Worm (Caenorhabditis elegans) whole organism, late embryonic: ENCODE results near the gene Y54G2A.38.

Source experiments
- dve-1 ChIP-seq: sonication (generic microtip); optimal IDR thresholded peaks from 2 replicates; lab custom pipeline; 2017; ENCODE audit warnings: antibody characterized with exemption, mild to moderate bottlenecking, missing genetic modification characterization, missing compliant biosample characterization
- fkh-10 ChIP-seq: fragments of 150-350 bp; optimal IDR thresholded peaks from 2 replicates; lab custom pipeline; 2014; ENCODE audit warnings: missing biosample characterization, missing genetic modification reagents, missing genetic modification characterization
- lin-11 ChIP-seq: fragments of 200-800 bp; sonication (Bioruptor generic); optimal IDR thresholded peaks from 2 replicates; lab custom pipeline; 2018; ENCODE audit warnings: mild to moderate bottlenecking, missing genetic modification characterization, missing compliant biosample characterization
- nhr-11 ChIP-seq: fragments of 150-350 bp; optimal IDR thresholded peaks from 2 replicates; lab custom pipeline; 2014; ENCODE audit warnings: missing biosample characterization, missing genetic modification characterization
- pat-9 ChIP-seq: fragments of 200-800 bp; sonication (Bioruptor generic); optimal IDR thresholded peaks from 2 replicates; lab custom pipeline; 2018; ENCODE audit warnings: mild to moderate bottlenecking, missing genetic modification characterization, moderate library complexity, missing compliant biosample characterization
- pax-1 ChIP-seq: fragments of 150-350 bp; optimal IDR thresholded peaks from 2 replicates; lab custom pipeline; 2014; ENCODE audit warnings: missing biosample characterization, missing genetic modification characterization
- pha-4 ChIP-seq: fragments of 150-350 bp; optimal IDR thresholded peaks from 2 replicates; lab custom pipeline; 2018; ENCODE audit warnings: missing biosample characterization, missing genetic modification reagents, missing genetic modification characterization
- rnt-1 ChIP-seq: sonication (generic microtip); optimal IDR thresholded peaks from 2 replicates; lab custom pipeline; 2016; ENCODE audit warnings: missing genetic modification characterization, missing compliant biosample characterization
- syd-9 ChIP-seq: sonication (generic microtip); optimal IDR thresholded peaks from 2 replicates; lab custom pipeline; 2016; ENCODE audit warnings: mild to moderate bottlenecking, missing genetic modification characterization, moderate library complexity, missing compliant biosample characterization
- tbx-2 ChIP-seq: sonication (generic microtip); optimal IDR thresholded peaks from 2 replicates; lab custom pipeline; 2016; ENCODE audit warnings: missing genetic modification characterization, missing compliant biosample characterization
- unc-55 ChIP-seq: sonication (generic microtip); optimal IDR thresholded peaks from 2 replicates; lab custom pipeline; 2017; ENCODE audit warnings: missing biosample characterization, missing genetic modification reagents, missing genetic modification characterization
- unc-86 ChIP-seq: sonication (generic microtip); optimal IDR thresholded peaks from 2 replicates; lab custom pipeline; 2016; ENCODE audit warnings: missing genetic modification characterization, missing compliant biosample characterization

DNA sequence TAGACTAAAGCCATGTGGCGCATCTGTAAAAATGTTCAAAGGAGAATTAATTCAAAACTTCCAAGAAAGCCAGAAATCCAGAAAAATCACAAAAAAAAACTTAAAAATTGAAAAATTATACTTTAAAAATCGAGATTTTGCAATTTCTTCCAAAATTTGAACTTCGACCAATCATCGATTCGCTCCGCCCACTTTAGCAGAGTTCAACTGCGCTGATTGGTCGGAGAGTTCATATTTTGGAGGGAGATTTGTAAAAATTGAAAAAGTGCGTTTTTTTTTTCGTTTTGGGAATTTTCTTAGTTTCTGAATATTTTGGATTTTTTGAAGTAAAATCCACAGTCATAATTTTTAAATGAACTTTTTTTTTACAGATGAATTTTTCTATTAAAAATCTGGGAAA lies 34.7 kb downstream of the Y54G2A.38 start:
- no peak for TF ChIP-seq syd-9
- no peak for TF ChIP-seq pha-4 (tag; lab: Kevin White, UChicago)
- TF ChIP-seq rnt-1 (tag; lab: Kevin White, UChicago): no peak
- TF ChIP-seq nhr-11 (tag; lab: Kevin White, UChicago): no peak
- TF ChIP-seq unc-86 (tag; lab: Kevin White, UChicago): no peak
- no peak for TF ChIP-seq pat-9 (tag; lab: Kevin White, UChicago)
- no peak for TF ChIP-seq tbx-2
- TF ChIP-seq fkh-10 (GFP tag; lab: Kevin White, UChicago): no peak
- no peak for TF ChIP-seq unc-55 (GFP tag; lab: Kevin White, UChicago)
- no peak for TF ChIP-seq dve-1 (tag; lab: Kevin White, UChicago)
- TF ChIP-seq pax-1 (tag; lab: Kevin White, UChicago): no peak
- TF ChIP-seq lin-11 (tag; lab: Kevin White, UChicago): no peak
